Worm (Caenorhabditis elegans): ENCODE measurements around the gene dop-1.

Gene dop-1

DNA sequence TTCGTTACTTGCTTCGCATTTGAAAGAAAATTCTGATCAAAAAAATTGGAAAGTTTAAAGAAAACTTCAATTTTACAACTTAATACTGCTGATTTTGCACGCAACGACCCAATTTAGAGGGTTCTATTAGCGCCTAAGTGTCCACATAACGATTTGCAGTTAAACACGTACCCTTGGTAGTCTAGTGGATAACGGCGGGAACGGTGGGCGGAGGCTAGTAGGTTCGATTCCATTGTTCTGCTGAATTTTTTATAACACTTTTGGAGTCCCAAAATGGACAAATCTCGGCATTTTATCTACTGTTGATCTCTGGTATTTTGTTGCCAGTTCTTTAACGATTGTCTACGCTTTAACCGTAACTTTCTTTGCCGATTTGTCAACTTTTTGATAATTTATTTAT is 34.5 kb upstream of the dop-1 start (continued):
- TF ChIP-seq hlh-26 (GFP tag; conservative IDR thresholded peaks at IDR 0.05): no peak
- TF ChIP-seq let-526 (GFP tag; IDR thresholded peaks at IDR 0.05): no peak
- TF ChIP-seq nfya-2 (GFP tag; IDR thresholded peaks at IDR 0.05): no peak
- no peak for TF ChIP-seq egrh-3 (GFP tag; IDR thresholded peaks at IDR 0.05)
- peak; percentile 65; the same call in 1 of the 2 replicates for TF ChIP-seq pbrm-1 (GFP tag; IDR thresholded peaks at IDR 0.05)
- TF ChIP-seq attf-3 (GFP tag; conservative IDR thresholded peaks at IDR 0.05): no peak
- TF ChIP-seq hrde-1 (tag; optimal IDR thresholded peaks at IDR 0.05; ENCODE audit: borderline replicate concordance): no peak
- no peak for TF ChIP-seq F57C9.4 (tag; optimal IDR thresholded peaks at IDR 0.05)
- TF ChIP-seq ccch-3 (GFP tag; optimal IDR thresholded peaks at IDR 0.05): no peak
- TF ChIP-seq lsy-27 (tag; optimal IDR thresholded peaks at IDR 0.05; ENCODE audit: borderline replicate concordance, insufficient read depth): no peak
- no peak for TF ChIP-seq repo-1 (tag; optimal IDR thresholded peaks at IDR 0.05)
- no peak for TF ChIP-seq chd-7 (tag; optimal IDR thresholded peaks at IDR 0.05)
- TF ChIP-seq lir-1 (GFP tag; conservative IDR thresholded peaks at IDR 0.05): no peak
- no peak for TF ChIP-seq athp-1 (tag; optimal IDR thresholded peaks at IDR 0.05)
- peak; percentile 35 for TF ChIP-seq T07F8.4 (tag; optimal IDR thresholded peaks at IDR 0.05)
- TF ChIP-seq bed-1 (GFP tag; IDR thresholded peaks at IDR 0.05): 0 out of 2 replicates have a peak, but pooled peaks have one; percentile 23
- TF ChIP-seq lag-1 (GFP tag; IDR thresholded peaks at IDR 0.05): no peak
- peak; percentile 83 for TF ChIP-seq B0261.1 (tag; optimal IDR thresholded peaks at IDR 0.05)
- no peak for TF ChIP-seq lin-35 (GFP tag; optimal IDR thresholded peaks at IDR 0.05)
- TF ChIP-seq attf-6 (GFP tag; IDR thresholded peaks at IDR 0.05): no peak
- TF ChIP-seq ceh-27 (GFP tag; optimal IDR thresholded peaks at IDR 0.05): no peak
- no peak for TF ChIP-seq nhr-179 (tag; optimal IDR thresholded peaks at IDR 0.05)
- TF ChIP-seq mcd-1 (GFP tag; IDR thresholded peaks at IDR 0.05): no peak
- TF ChIP-seq F52B5.7 (tag; optimal IDR thresholded peaks at IDR 0.05): peak; percentile 24
- TF ChIP-seq madf-6 (GFP tag; IDR thresholded peaks at IDR 0.05): no peak; the same call in 1 of the 2 replicates
- TF ChIP-seq let-607 (tag; optimal IDR thresholded peaks at IDR 0.05): peak in 1 of 2 experiments; percentile 34
- no peak for TF ChIP-seq atf-7 (tag; optimal IDR thresholded peaks at IDR 0.05)
- TF ChIP-seq aptf-3 (GFP tag; IDR thresholded peaks at IDR 0.05): no peak
- TF ChIP-seq unc-62 (GFP tag; optimal IDR thresholded peaks at IDR 0.05): no peak
- no peak for TF ChIP-seq rec-8 (tag; optimal IDR thresholded peaks at IDR 0.05)
- TF ChIP-seq K11D2.4 (GFP tag; IDR thresholded peaks at IDR 0.05): no peak
- TF ChIP-seq hmg-1.2 (GFP tag; IDR thresholded peaks at IDR 0.05): peak; percentile 64
- TF ChIP-seq dox-1 (GFP tag; IDR thresholded peaks at IDR 0.05): peak; percentile 71
- peak; percentile 85 for TF ChIP-seq rpc-1 (optimal IDR thresholded peaks at IDR 0.05)
- peak; percentile 97 for TF ChIP-seq rpc-1 (tag; optimal IDR thresholded peaks at IDR 0.05)
- peak; percentile 67 for TF ChIP-seq nhr-90 (tag; optimal IDR thresholded peaks at IDR 0.05)
- no peak for TF ChIP-seq Y53G8AR.9 (GFP tag; conservative IDR thresholded peaks at IDR 0.05)
- no peak for TF ChIP-seq gei-17 (GFP tag; optimal IDR thresholded peaks at IDR 0.05)
- peak; percentile 29 for TF ChIP-seq snpc-1.1 (tag; optimal IDR thresholded peaks at IDR 0.05; ENCODE audit: insufficient read depth)
- TF ChIP-seq nfyb-1 (GFP tag; IDR thresholded peaks at IDR 0.05): no peak
- TF ChIP-seq him-1 (tag; optimal IDR thresholded peaks at IDR 0.05): peak; percentile 87
- TF ChIP-seq F39B2.1 (GFP tag; IDR thresholded peaks at IDR 0.05): no peak
- TF ChIP-seq tbx-9 (tag; optimal IDR thresholded peaks at IDR 0.05; ENCODE audit: borderline replicate concordance): no peak
- TF ChIP-seq hmg-20 (GFP tag; IDR thresholded peaks at IDR 0.05): 0 out of 2 replicates have a peak, but pooled peaks have one; percentile 12
- TF ChIP-seq pha-4 (tag; optimal IDR thresholded peaks at IDR 0.05): no peak
- no peak for TF ChIP-seq B0336.3 (GFP tag; IDR thresholded peaks at IDR 0.05)
- no peak for TF ChIP-seq dpff-1 (tag; optimal IDR thresholded peaks at IDR 0.05)
- no peak for TF ChIP-seq Y67H2A.10 (GFP tag; conservative IDR thresholded peaks at IDR 0.05)
- no peak for TF ChIP-seq nhr-120 (GFP tag; IDR thresholded peaks at IDR 0.05)

Measured in whole organism, young adult.